Fruit fly (Drosophila melanogaster) S2 (cell line): ENCODE data around the gene sn.

Experiments
- CG8478 ChIP-seq: fragments of >200 bp; optimal IDR thresholded peaks from 2 replicates; lab custom pipeline; 2018
- CTCF ChIP-seq, 2 experiments: fragments of >200 bp; optimal IDR thresholded peaks; 2 replicates each; lab custom pipeline; 2018

DNA sequence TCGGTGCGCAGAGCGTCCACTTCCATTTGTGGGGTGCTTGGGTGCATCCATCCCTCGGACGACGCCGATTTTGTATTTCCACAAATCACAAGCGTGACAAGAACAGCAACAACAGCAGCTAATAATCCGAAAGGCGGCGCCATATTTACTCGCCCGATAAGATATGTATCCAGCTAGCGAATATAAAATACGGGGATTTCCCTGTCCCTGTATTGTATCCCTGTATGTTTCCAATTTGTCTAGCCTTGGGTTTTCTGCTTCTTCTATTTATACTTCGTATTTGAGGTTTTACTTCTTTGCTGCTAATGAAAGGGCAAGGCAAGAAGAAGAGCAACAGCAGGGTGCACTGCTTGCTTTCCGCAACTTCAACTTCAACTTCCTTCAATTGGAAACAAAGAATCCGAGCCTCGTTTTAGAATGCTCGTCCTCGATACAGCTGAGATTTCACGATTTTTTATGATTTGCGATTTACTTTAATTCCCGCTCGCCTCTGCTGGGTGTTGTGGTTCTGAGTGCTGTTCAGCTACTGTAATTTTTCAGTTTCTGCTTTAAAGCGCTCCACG is 19.6 kb upstream of the sn start:
- TF ChIP-seq CTCF (optimal IDR thresholded peaks at IDR 0.05; lab: Kevin White, UChicago) (no peak), CG8478 (lab: Kevin White, UChicago) (no peak)
